Worm (Caenorhabditis elegans): ENCODE data around the gene ugt-13.

Gene ugt-13

ce11 chrV:4889976-4890479 is 18.7 kb upstream of the ugt-13 start, which contains the start of gene T19H12.2 (continued):
- no peak for TF ChIP-seq Y53F4B.3 (GFP tag; IDR thresholded peaks at IDR 0.05)
- no peak for TF ChIP-seq nhr-80 (tag; optimal IDR thresholded peaks at IDR 0.05)
- peak; percentile 67 for TF ChIP-seq attf-3 (GFP tag; conservative IDR thresholded peaks at IDR 0.05)
- peak; percentile 66 for TF ChIP-seq tbp1 (GFP tag; optimal IDR thresholded peaks at IDR 0.05)
- TF ChIP-seq somi-1 (GFP tag; optimal IDR thresholded peaks at IDR 0.05), result no peak
- TF ChIP-seq Y53G8AR.9 (GFP tag; conservative IDR thresholded peaks at IDR 0.05), result peak; percentile 78
- TF ChIP-seq madf-8 (GFP tag; conservative IDR thresholded peaks at IDR 0.05), result peak; percentile 100
- no peak for TF ChIP-seq T07F8.4 (tag; optimal IDR thresholded peaks at IDR 0.05)
- no peak for TF ChIP-seq Y56A3A.18 (GFP tag; IDR thresholded peaks at IDR 0.05)
- TF ChIP-seq cebp-1 (GFP tag; IDR thresholded peaks at IDR 0.05), result no peak
- no peak for TF ChIP-seq cebp-1 (tag; optimal IDR thresholded peaks at IDR 0.05)
- no peak for TF ChIP-seq ceh-40 (GFP tag; IDR thresholded peaks at IDR 0.05)
- TF ChIP-seq cebp-2 (GFP tag; IDR thresholded peaks at IDR 0.05), result no peak
- TF ChIP-seq ZK185.1 (tag; optimal IDR thresholded peaks at IDR 0.05; ENCODE audit: poor library complexity, severe bottlenecking), result no peak
- no peak for TF ChIP-seq sea-2 (GFP tag; IDR thresholded peaks at IDR 0.05)
- peak; percentile 41 for TF ChIP-seq hrde-1 (tag; optimal IDR thresholded peaks at IDR 0.05; ENCODE audit: borderline replicate concordance)
- no peak for TF ChIP-seq zfh-2 (GFP tag; conservative IDR thresholded peaks at IDR 0.05)
- peak; percentile 86; the same call in 1 of the 2 replicates for TF ChIP-seq Y79H2A.3 (GFP tag; conservative IDR thresholded peaks at IDR 0.05)

DNA sequence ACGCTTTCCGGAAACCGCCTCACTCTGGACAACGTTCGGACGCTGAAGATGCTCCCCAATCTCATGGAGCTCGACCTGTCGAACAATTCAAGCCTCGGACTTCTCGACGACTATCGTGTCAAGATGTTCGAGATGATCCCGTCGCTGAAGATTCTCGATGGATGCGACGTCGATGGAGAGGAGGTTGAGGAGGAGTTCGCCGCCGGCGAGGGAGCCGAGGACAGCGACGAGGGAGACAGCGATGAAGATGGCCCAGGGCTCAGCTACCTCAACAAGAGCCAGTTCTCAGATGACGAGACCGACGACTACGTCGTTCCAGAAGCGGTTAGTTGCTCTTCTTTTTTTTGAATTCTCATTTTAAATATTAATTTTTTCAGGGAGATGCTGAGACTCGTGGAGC is 17.9 kb upstream of the ugt-13 start:
- no peak for TF ChIP-seq snpc-4 (GFP tag; optimal IDR thresholded peaks at IDR 0.05)
- TF ChIP-seq snpc-4 (tag; optimal IDR thresholded peaks at IDR 0.05), result no peak
- TF ChIP-seq egrh-3 (GFP tag; IDR thresholded peaks at IDR 0.05), result peak; percentile 70; the same call in 1 of the 2 replicates
- TF ChIP-seq zfh-2 (GFP tag; conservative IDR thresholded peaks at IDR 0.05), result peak; percentile 81

DNA sequence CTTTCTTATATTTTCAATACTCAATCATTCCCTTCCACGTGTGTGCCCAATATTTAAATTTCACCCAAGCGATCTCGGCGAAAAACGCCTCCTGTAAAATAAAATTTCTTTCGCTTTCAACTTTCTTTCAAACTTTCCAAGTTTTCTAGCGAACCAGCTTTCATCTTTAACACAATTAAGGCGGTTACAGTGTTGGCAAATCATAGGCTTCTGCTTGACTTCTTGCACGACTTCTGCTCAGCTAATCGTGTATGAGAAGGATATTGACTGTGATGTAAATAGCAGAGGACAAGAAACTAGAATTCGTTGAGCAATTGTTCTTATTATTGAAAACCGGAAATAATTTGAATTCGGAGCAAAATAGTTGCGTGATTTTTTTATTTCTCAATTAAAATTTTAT is 17.4 kb upstream of the ugt-13 start:
- no peak for TF ChIP-seq ztf-6 (GFP tag; IDR thresholded peaks at IDR 0.05)
- no peak for TF ChIP-seq let-607 (tag; optimal IDR thresholded peaks at IDR 0.05)
- peak; percentile 45 for TF ChIP-seq F33H1.4 (GFP tag; IDR thresholded peaks at IDR 0.05)
- no peak for TF ChIP-seq zfh-2 (GFP tag; conservative IDR thresholded peaks at IDR 0.05)
- peak; percentile 84 for TF ChIP-seq B0336.3 (GFP tag; IDR thresholded peaks at IDR 0.05)
- peak; percentile 70; the same call in 1 of the 2 replicates for TF ChIP-seq attf-6 (GFP tag; IDR thresholded peaks at IDR 0.05)
- TF ChIP-seq ztf-28 (GFP tag; IDR thresholded peaks at IDR 0.05), result no peak
- no peak for TF ChIP-seq ztf-26 (tag; optimal IDR thresholded peaks at IDR 0.05)
- peak; percentile 51 for TF ChIP-seq snpc-3.4 (tag; optimal IDR thresholded peaks at IDR 0.05)
- TF ChIP-seq mel-28 (tag; optimal IDR thresholded peaks at IDR 0.05; ENCODE audit: borderline replicate concordance), result no peak
- TF ChIP-seq mcd-1 (GFP tag; IDR thresholded peaks at IDR 0.05), result 0 out of 2 replicates have a peak, but pooled peaks have one; percentile 15
- TF ChIP-seq F22D6.2 (tag; optimal IDR thresholded peaks at IDR 0.05), result no peak
- TF ChIP-seq madf-8 (GFP tag; conservative IDR thresholded peaks at IDR 0.05), result peak; percentile 53
- TF ChIP-seq C17E4.6 (GFP tag; IDR thresholded peaks at IDR 0.05), result no peak
- no peak for TF ChIP-seq somi-1 (GFP tag; optimal IDR thresholded peaks at IDR 0.05)
- no peak for TF ChIP-seq ceh-27 (GFP tag; optimal IDR thresholded peaks at IDR 0.05)
- no peak for TF ChIP-seq cebp-1 (GFP tag; IDR thresholded peaks at IDR 0.05)
- TF ChIP-seq cebp-1 (tag; optimal IDR thresholded peaks at IDR 0.05), result no peak
- no peak for TF ChIP-seq dpl-1 (GFP tag; optimal IDR thresholded peaks at IDR 0.05)
- TF ChIP-seq tlf-1 (GFP tag; optimal IDR thresholded peaks at IDR 0.05), result peak; percentile 53
- TF ChIP-seq nfya-2 (GFP tag; IDR thresholded peaks at IDR 0.05), result no peak
- TF ChIP-seq bed-1 (GFP tag; IDR thresholded peaks at IDR 0.05), result no peak
- TF ChIP-seq ztf-3 (GFP tag; optimal IDR thresholded peaks at IDR 0.05), result no peak
- no peak for TF ChIP-seq ztf-25 (GFP tag; IDR thresholded peaks at IDR 0.05)
- TF ChIP-seq ama-1 (optimal IDR thresholded peaks at IDR 0.05), result no peak
- TF ChIP-seq ama-1 (GFP tag; optimal IDR thresholded peaks at IDR 0.05), result no peak
- no peak for TF ChIP-seq gei-17 (GFP tag; optimal IDR thresholded peaks at IDR 0.05)
- TF ChIP-seq hmg-1.2 (GFP tag; IDR thresholded peaks at IDR 0.05), result no peak
- no peak for TF ChIP-seq Y95B8A.8 (GFP tag; IDR thresholded peaks at IDR 0.05)
- no peak for TF ChIP-seq T26A5.8 (tag; optimal IDR thresholded peaks at IDR 0.05)
